Fruit fly (Drosophila melanogaster): Measurements from ENCODE around the gene cal1.

DNA sequence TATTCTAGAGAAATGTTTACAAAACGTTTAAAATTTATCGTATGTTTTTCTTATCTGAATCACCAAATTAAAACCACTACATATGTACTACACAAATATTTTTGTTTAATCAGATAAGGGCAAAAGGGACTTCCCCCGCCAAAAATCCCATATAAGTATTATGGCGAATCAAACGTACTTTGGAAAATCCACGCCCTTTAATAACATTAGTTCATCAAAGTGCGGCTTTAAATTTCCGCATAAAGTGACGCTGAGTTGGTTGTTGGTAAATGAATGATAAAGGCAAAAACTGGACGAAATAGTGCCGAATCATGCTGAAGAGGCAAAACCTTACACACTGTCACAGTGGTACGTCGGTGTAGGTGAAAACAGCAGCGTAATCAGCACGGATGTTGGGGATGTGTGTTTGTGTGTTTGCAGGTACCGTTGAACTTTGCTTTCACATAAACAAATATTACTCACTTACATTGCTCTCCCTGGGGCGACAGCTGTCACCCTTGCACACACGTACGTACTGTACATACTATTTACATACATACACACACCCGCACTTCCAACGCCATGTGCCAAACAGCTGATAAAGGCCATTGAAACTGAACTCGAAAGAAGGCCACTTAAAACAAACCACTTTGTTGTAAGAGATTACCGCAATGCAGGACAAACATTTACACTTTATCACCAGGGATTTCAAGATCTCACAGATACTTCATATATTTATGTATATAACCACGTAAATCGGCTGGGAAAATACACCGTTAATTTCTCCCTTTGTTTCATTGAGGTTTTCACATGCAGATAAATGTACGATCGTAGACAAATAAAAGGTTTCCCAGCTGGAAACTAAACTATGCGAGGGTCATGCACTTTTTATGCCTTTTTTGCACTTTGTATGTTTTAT, 8.9 kb upstream of the cal1 start:
- TF ChIP-seq so (GFP tag; IDR thresholded peaks at IDR 0.05) (0 out of 3 replicates have a peak, but pooled peaks have one; percentile 8), Lpt (GFP tag; optimal IDR thresholded peaks at IDR 0.05) (no peak), cad (GFP tag; optimal IDR thresholded peaks at IDR 0.05) (no peak), Sin3A (optimal IDR thresholded peaks at IDR 0.05) (no peak), knrl (GFP tag; IDR thresholded peaks at IDR 0.05; ENCODE audit: partially characterized antibody) (no peak), CG7745 (tag; optimal IDR thresholded peaks at IDR 0.05) (no peak), CG8359 (GFP tag; optimal IDR thresholded peaks at IDR 0.05; ENCODE audit: borderline replicate concordance) (peak; percentile 34), Dbx (GFP tag; IDR thresholded peaks at IDR 0.05) (peak; percentile 24; the same call in 1 of the 3 replicates), CG17359 (tag; optimal IDR thresholded peaks at IDR 0.05) (no peak), nau (GFP tag; optimal IDR thresholded peaks at IDR 0.05) (peak; percentile 71), CG15479 (GFP tag; optimal IDR thresholded peaks at IDR 0.05) (peak; percentile 95), CG30020 (tag; optimal IDR thresholded peaks at IDR 0.05) (no peak), CoRest (tag; optimal IDR thresholded peaks at IDR 0.05) (peak; percentile 32)

Data from whole organism, embryonic.